Worm (Caenorhabditis elegans) whole organism, L4 larva: ENCODE data around the gene K08B5.1.

Source experiments
- D1046.2 ChIP-seq: fragments of 200-800 bp; sonication (Bioruptor generic); IDR thresholded peaks from 2 replicates; pipeline ENCODE4 v1.3.6; 2022; ENCODE audit warnings: missing genetic modification characterization, missing compliant biosample characterization
- F26F4.8 ChIP-seq: fragments of 200-800 bp; sonication (Bioruptor generic); conservative IDR thresholded peaks from 2 replicates; pipeline ENCODE4 v1.3.6; 2022; ENCODE audit warnings: missing genetic modification characterization, missing compliant biosample characterization
- F37D6.2 ChIP-seq: sonication (generic microtip); optimal IDR thresholded peaks from 2 replicates; lab custom pipeline; 2016; ENCODE audit warnings: mild to moderate bottlenecking, missing genetic modification characterization, missing compliant biosample characterization
- R02D3.7 ChIP-seq: fragments of 150-350 bp; sonication (generic microtip); optimal IDR thresholded peaks from 3 replicates; lab custom pipeline; 2014; ENCODE audit warnings: missing biosample characterization, missing genetic modification characterization
- T20F7.1 ChIP-seq: fragments of 200-800 bp; sonication (Bioruptor generic); optimal IDR thresholded peaks from 2 replicates; lab custom pipeline; 2018; ENCODE audit warnings: mild to moderate bottlenecking, missing genetic modification characterization, missing compliant biosample characterization
- T26A8.4 ChIP-seq: fragments of 200-800 bp; sonication (Bioruptor generic); IDR thresholded peaks from 2 replicates; pipeline ENCODE4 v1.3.6; 2022; ENCODE audit warnings: missing genetic modification characterization, missing compliant biosample characterization
- Y105C5A.15 ChIP-seq: fragments of 200-800 bp; sonication (Bioruptor generic); IDR thresholded peaks from 2 replicates; pipeline ENCODE4 v1.3.6; 2022; ENCODE audit warnings: missing genetic modification characterization, missing compliant biosample characterization
- Y5F2A.4 ChIP-seq: fragments of 200-800 bp; sonication (Bioruptor generic); optimal IDR thresholded peaks from 2 replicates; lab custom pipeline; 2018; ENCODE audit warnings: mild to moderate bottlenecking, missing genetic modification characterization, missing compliant biosample characterization
- Y75B8A.6 ChIP-seq: fragments of 200-800 bp; sonication (Bioruptor generic); IDR thresholded peaks from 2 replicates; pipeline ENCODE4 v1.3.6; 2022; ENCODE audit warnings: missing genetic modification reagents, missing genetic modification characterization, missing compliant biosample characterization
- ZK337.2 ChIP-seq: fragments of 200-800 bp; sonication (Bioruptor generic); IDR thresholded peaks from 2 replicates; pipeline ENCODE4 v1.3.6; 2022; ENCODE audit warnings: missing genetic modification reagents, missing genetic modification characterization, missing compliant biosample characterization
- ZK546.5 ChIP-seq, 2 experiments: sonication (generic microtip); optimal IDR thresholded peaks; 2 replicates each; lab custom pipeline; 2017; ENCODE audit warnings: missing biosample characterization in 2 of 2, missing genetic modification characterization in 2 of 2
- aha-1 ChIP-seq: fragments of 150-350 bp; peaks from one replicate; lab custom pipeline; 2014; ENCODE audit warnings: missing biosample characterization, missing genetic modification characterization
- aly-2 ChIP-seq: sonication (generic microtip); optimal IDR thresholded peaks from 2 replicates; lab custom pipeline; 2018; ENCODE audit warnings: missing biosample characterization, missing genetic modification characterization
- attf-4 ChIP-seq: sonication (generic microtip); optimal IDR thresholded peaks from 3 replicates; lab custom pipeline; 2017; ENCODE audit warnings: missing biosample characterization, missing genetic modification characterization
- ceh-28 ChIP-seq: fragments of 150-350 bp; optimal IDR thresholded peaks from 2 replicates; lab custom pipeline; 2014; ENCODE audit warnings: missing biosample characterization, missing genetic modification reagents, missing genetic modification characterization
- ceh-44 ChIP-seq: fragments of 200-800 bp; sonication (Bioruptor generic); IDR thresholded peaks from 2 replicates; pipeline ENCODE4 v1.3.6; 2022; ENCODE audit warnings: missing genetic modification reagents, missing genetic modification characterization, missing compliant biosample characterization
- ceh-62 ChIP-seq: sonication (generic microtip); optimal IDR thresholded peaks from 2 replicates; lab custom pipeline; 2017; ENCODE audit warnings: missing biosample characterization, missing genetic modification characterization
- ceh-82 ChIP-seq: sonication (generic microtip); optimal IDR thresholded peaks from 2 replicates; lab custom pipeline; 2017; ENCODE audit warnings: missing biosample characterization, missing genetic modification characterization
- daf-16 ChIP-seq, 3 experiments: sonication (generic microtip); optimal IDR thresholded peaks; 2 replicates each; lab custom pipeline; 2016 to 2017; ENCODE audit warnings: missing genetic modification characterization in 3 of 3, missing genetic modification reagents in 3 of 3, mild to moderate bottlenecking in 2 of 3, missing compliant biosample characterization in 2 of 3, missing biosample characterization in 1 of 3, moderate library complexity in 1 of 3
- dmd-9 ChIP-seq: fragments of 200-800 bp; sonication (Bioruptor generic); IDR thresholded peaks from 2 replicates; pipeline ENCODE4 v1.3.6; 2022; ENCODE audit warnings: missing genetic modification reagents, missing genetic modification characterization, missing compliant biosample characterization
- dpl-1 ChIP-seq: fragments of 150-350 bp; optimal IDR thresholded peaks from 2 replicates; lab custom pipeline; 2014; ENCODE audit warnings: missing biosample characterization, missing genetic modification reagents, missing genetic modification characterization
- duxl-1 ChIP-seq: sonication (generic microtip); optimal IDR thresholded peaks from 2 replicates; lab custom pipeline; 2016; ENCODE audit warnings: mild to moderate bottlenecking, missing genetic modification characterization, moderate library complexity, missing compliant biosample characterization; ENCODE audit not compliant: poor library complexity
- egl-43 ChIP-seq: fragments of 200-800 bp; sonication (Bioruptor generic); IDR thresholded peaks from 2 replicates; pipeline ENCODE4 v1.3.6; 2022; ENCODE audit warnings: missing genetic modification reagents, missing genetic modification characterization, missing compliant biosample characterization
- hlh-11 ChIP-seq: fragments of 200-800 bp; sonication (Bioruptor generic); optimal IDR thresholded peaks from 2 replicates; lab custom pipeline; 2018; ENCODE audit warnings: mild to moderate bottlenecking, missing genetic modification characterization, missing compliant biosample characterization
- hlh-30 ChIP-seq: sonication (generic microtip); optimal IDR thresholded peaks from 2 replicates; lab custom pipeline; 2017; ENCODE audit warnings: antibody characterized with exemption, mild to moderate bottlenecking, missing genetic modification characterization, missing compliant biosample characterization; ENCODE audit not compliant: insufficient read depth
- jun-1 ChIP-seq: fragments of 150-350 bp; optimal IDR thresholded peaks from 2 replicates; lab custom pipeline; 2014; ENCODE audit warnings: missing biosample characterization, missing genetic modification reagents, missing genetic modification characterization
- lin-29 ChIP-seq: fragments of 200-800 bp; sonication (Bioruptor generic); IDR thresholded peaks from 2 replicates; pipeline ENCODE4 v1.3.6; 2022; ENCODE audit warnings: missing genetic modification reagents, missing genetic modification characterization, missing compliant biosample characterization
- lsy-2 ChIP-seq, 2 experiments: fragments of 150-350 bp in 1 of 2; sonication (generic microtip) in 1 of 2; optimal IDR thresholded peaks; 2 replicates each; lab custom pipeline; 2014 to 2017; ENCODE audit warnings: missing biosample characterization in 2 of 2, missing genetic modification characterization in 2 of 2
- madf-5 ChIP-seq, 2 experiments: fragments of 200-800 bp; sonication (Bioruptor generic); IDR thresholded peaks; 2 replicates each; pipeline ENCODE4 v1.3.6; 2022; ENCODE audit warnings: missing compliant biosample characterization in 2 of 2, missing genetic modification characterization in 2 of 2
- madf-9 ChIP-seq: fragments of 200-800 bp; sonication (Bioruptor generic); conservative IDR thresholded peaks from 2 replicates; pipeline ENCODE4 v1.3.6; 2022; ENCODE audit warnings: missing genetic modification reagents, missing genetic modification characterization, missing compliant biosample characterization
- mdt-29 ChIP-seq: fragments of 200-800 bp; sonication (Bioruptor generic); IDR thresholded peaks from 2 replicates; pipeline ENCODE4 v1.3.6; 2022; ENCODE audit warnings: missing genetic modification reagents, missing genetic modification characterization, missing compliant biosample characterization
- mes-2 ChIP-seq: sonication (generic microtip); optimal IDR thresholded peaks from 2 replicates; lab custom pipeline; 2016; ENCODE audit warnings: missing genotype, mild to moderate bottlenecking, missing genetic modification characterization, missing compliant biosample characterization; ENCODE audit not compliant: poor library complexity, severe bottlenecking
- nhr-11 ChIP-seq: fragments of 150-350 bp; optimal IDR thresholded peaks from 2 replicates; lab custom pipeline; 2014; ENCODE audit warnings: missing biosample characterization, missing genetic modification characterization
- nhr-25 ChIP-seq: sonication (generic microtip); optimal IDR thresholded peaks from 2 replicates; lab custom pipeline; 2017; ENCODE audit warnings: missing genetic modification characterization, mild to moderate bottlenecking, missing compliant biosample characterization, antibody characterized with exemption, moderate library complexity, borderline replicate concordance; ENCODE audit not compliant: insufficient read depth
- nhr-77 ChIP-seq: fragments of 150-350 bp; optimal IDR thresholded peaks from 2 replicates; lab custom pipeline; 2014; ENCODE audit warnings: missing biosample characterization, missing genetic modification characterization
- pqm-1 ChIP-seq: sonication (generic microtip); optimal IDR thresholded peaks from 2 replicates; lab custom pipeline; 2017; ENCODE audit warnings: missing biosample characterization, missing genetic modification characterization
- sdz-12 ChIP-seq: fragments of 200-800 bp; sonication (Bioruptor generic); optimal IDR thresholded peaks from 2 replicates; lab custom pipeline; 2018; ENCODE audit warnings: mild to moderate bottlenecking, missing genetic modification characterization, missing compliant biosample characterization
- skn-1 ChIP-seq: fragments of 150-350 bp; optimal IDR thresholded peaks from 2 replicates; lab custom pipeline; 2014; ENCODE audit warnings: missing biosample characterization, missing genetic modification characterization
- snpc-4 ChIP-seq: fragments of 150-350 bp; optimal IDR thresholded peaks from 2 replicates; lab custom pipeline; 2014; ENCODE audit warnings: missing biosample characterization, missing genetic modification characterization
- spr-1 ChIP-seq: sonication (generic microtip); optimal IDR thresholded peaks from 2 replicates; lab custom pipeline; 2016; ENCODE audit warnings: mild to moderate bottlenecking, missing genetic modification characterization, missing compliant biosample characterization
- spr-3 ChIP-seq: fragments of 200-800 bp; sonication (Bioruptor generic); optimal IDR thresholded peaks from 2 replicates; lab custom pipeline; 2018; ENCODE audit warnings: mild to moderate bottlenecking, missing genetic modification characterization, missing compliant biosample characterization
- tag-97 ChIP-seq: fragments of 200-800 bp; sonication (Bioruptor generic); IDR thresholded peaks from 2 replicates; pipeline ENCODE4 v1.3.6; 2022; ENCODE audit warnings: missing genetic modification characterization, missing compliant biosample characterization
- unc-39 ChIP-seq: sonication (generic microtip); optimal IDR thresholded peaks from 2 replicates; lab custom pipeline; 2017; ENCODE audit warnings: missing biosample characterization, missing genetic modification characterization
- unc-62 ChIP-seq, 3 experiments: fragments of 150-350 bp in 1 of 3; sonication (generic microtip); optimal IDR thresholded peaks in 2 of 3; peaks in 1 of 3; 1 replicate in 1 of 3; 2 replicates in 2 of 3; lab custom pipeline; 2014 to 2017; ENCODE audit warnings: missing biosample characterization in 3 of 3, missing genetic modification characterization in 3 of 3, missing genetic modification reagents in 3 of 3, missing genotype in 1 of 3
- zfp-3 ChIP-seq: fragments of 200-800 bp; sonication (Bioruptor generic); conservative IDR thresholded peaks from 2 replicates; pipeline ENCODE4 v1.3.6; 2022; ENCODE audit warnings: missing genetic modification reagents, missing genetic modification characterization, missing compliant biosample characterization
- zip-11 ChIP-seq: fragments of 200-800 bp; sonication (Bioruptor generic); IDR thresholded peaks from 2 replicates; pipeline ENCODE4 v1.3.6; 2022; ENCODE audit warnings: missing genetic modification characterization, missing compliant biosample characterization
- zip-2 ChIP-seq: fragments of 150-350 bp; optimal IDR thresholded peaks from 2 replicates; lab custom pipeline; 2014; ENCODE audit warnings: missing biosample characterization, missing genetic modification characterization

K08B5.1 gene

ce11 chrX:16590230-16590629 lies 32.0 kb downstream of the K08B5.1 start (continued):
- TF ChIP-seq madf-9 (GFP tag; lab: Robert Waterston, UW) (no peak), aha-1 (tag; lab: Kevin White, UChicago) (no peak), pqm-1 (no peak), ceh-44 (no peak), spr-3 (GFP tag; lab: Kevin White, UChicago) (no peak), daf-16 (GFP tag; optimal IDR thresholded peaks at IDR 0.05; lab: Kevin White, UChicago) (peak in 1 of 2 experiments; percentile 32), daf-16 (tag; optimal IDR thresholded peaks at IDR 0.05; lab: Kevin White, UChicago) (no peak), Y105C5A.15 (GFP tag; lab: Robert Waterston, UW) (no peak), Y5F2A.4 (GFP tag; lab: Kevin White, UChicago) (no peak), lin-29 (GFP tag; lab: Robert Waterston, UW) (no peak), madf-5 (GFP tag; IDR thresholded peaks at IDR 0.05; lab: Robert Waterston, UW) (no peak), ZK546.5 (tag; optimal IDR thresholded peaks at IDR 0.05; lab: Kevin White, UChicago) (no peak), skn-1 (no peak), attf-4 (tag; lab: Kevin White, UChicago) (no peak), hlh-30 (tag; lab: Kevin White, UChicago) (no peak), unc-39 (tag; lab: Kevin White, UChicago) (no peak), duxl-1 (no peak), nhr-11 (tag; lab: Kevin White, UChicago) (no peak), ZK337.2 (no peak)

DNA sequence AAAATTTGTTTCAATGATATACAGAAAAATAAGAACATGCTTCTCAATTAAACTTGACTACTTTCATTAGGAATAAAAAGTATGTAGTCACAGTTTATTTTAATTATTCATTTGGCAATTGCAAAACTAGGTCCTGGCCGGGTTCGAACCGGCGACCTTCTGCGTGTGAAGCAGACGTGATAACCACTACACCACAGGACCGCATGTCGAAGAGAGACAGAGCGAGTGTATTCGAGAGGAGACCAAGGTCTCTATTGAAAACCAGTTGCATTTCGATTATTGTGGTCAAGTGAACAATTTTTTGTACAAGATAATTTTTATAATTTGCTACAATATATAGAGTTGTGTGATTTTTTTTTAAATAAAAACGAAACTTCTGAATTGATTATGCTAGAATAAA lies 32.6 kb downstream of the K08B5.1 start:
- peak; percentile 89 for TF ChIP-seq mes-2 (tag; lab: Kevin White, UChicago)
- TF ChIP-seq lsy-2 (tag; optimal IDR thresholded peaks at IDR 0.05; lab: Kevin White, UChicago), result no peak
- TF ChIP-seq hlh-30 (tag; lab: Kevin White, UChicago), result peak; percentile 58
- peak; percentile 33 for TF ChIP-seq nhr-25 (tag; lab: Kevin White, UChicago)
- peak; percentile 73 for TF ChIP-seq lin-29 (GFP tag; lab: Robert Waterston, UW)
- peak; percentile 71 for TF ChIP-seq spr-1 (tag; lab: Kevin White, UChicago)
- peak; percentile 68 for TF ChIP-seq zip-2
- TF ChIP-seq madf-5 (GFP tag; IDR thresholded peaks at IDR 0.05; lab: Robert Waterston, UW), result peak; percentile 80 to 86
- TF ChIP-seq D1046.2, result peak; percentile 80; the same call in 1 of the 2 replicates
- TF ChIP-seq zip-11 (GFP tag; lab: Robert Waterston, UW), result 0 out of 2 replicates have a peak, but pooled peaks have one; percentile 74
- peak; percentile 24 for TF ChIP-seq dpl-1 (GFP tag; lab: Kevin White, UChicago)
- peak; percentile 42 for TF ChIP-seq Y5F2A.4 (GFP tag; lab: Kevin White, UChicago)
- TF ChIP-seq snpc-4 (tag; lab: Kevin White, UChicago), result peak; percentile 3
- TF ChIP-seq sdz-12 (GFP tag; lab: Kevin White, UChicago), result peak; percentile 8
- peak; percentile 52 for TF ChIP-seq F37D6.2 (tag; lab: Kevin White, UChicago)
- peak; percentile 78; the same call in 1 of the 2 replicates for TF ChIP-seq T26A8.4 (GFP tag; lab: Robert Waterston, UW)
- peak; percentile 80 for TF ChIP-seq dmd-9 (GFP tag; lab: Robert Waterston, UW)
- TF ChIP-seq unc-62 (GFP tag; optimal IDR thresholded peaks at IDR 0.05 in 1 of 2; lab: Kevin White, UChicago), result no peak
- no peak for TF ChIP-seq unc-62 (tag; optimal IDR thresholded peaks at IDR 0.05; lab: Kevin White, UChicago)
- peak; percentile 75 for TF ChIP-seq F26F4.8 (GFP tag; lab: Robert Waterston, UW)
- TF ChIP-seq egl-43 (GFP tag; lab: Robert Waterston, UW), result peak; percentile 94
- peak; percentile 55 for TF ChIP-seq nhr-77 (tag; lab: Kevin White, UChicago)
- TF ChIP-seq zfp-3 (GFP tag; lab: Robert Waterston, UW), result 0 out of 2 replicates have a peak, but pooled peaks have one; percentile 26
- TF ChIP-seq T20F7.1, result no peak
- no peak for TF ChIP-seq ceh-28 (tag; lab: Kevin White, UChicago)
- TF ChIP-seq duxl-1, result peak; percentile 69
- TF ChIP-seq hlh-11 (tag; lab: Kevin White, UChicago), result peak; percentile 67
- no peak for TF ChIP-seq ceh-62 (tag; lab: Kevin White, UChicago)
- TF ChIP-seq ceh-44, result peak; percentile 68
- TF ChIP-seq aly-2 (tag; lab: Kevin White, UChicago), result no peak
- peak; percentile 81 for TF ChIP-seq madf-9 (GFP tag; lab: Robert Waterston, UW)
- TF ChIP-seq ceh-82 (tag; lab: Kevin White, UChicago), result no peak
- TF ChIP-seq R02D3.7 (tag; lab: Kevin White, UChicago), result no peak
- no peak for TF ChIP-seq ZK546.5 (tag; optimal IDR thresholded peaks at IDR 0.05; lab: Kevin White, UChicago)
- TF ChIP-seq tag-97 (GFP tag; lab: Robert Waterston, UW), result no peak
- no peak for TF ChIP-seq jun-1 (tag; lab: Kevin White, UChicago)
- peak; percentile 79; the same call in 1 of the 2 replicates for TF ChIP-seq Y75B8A.6 (GFP tag; lab: Robert Waterston, UW)
- peak; percentile 39; the same call in 1 of the 2 replicates for TF ChIP-seq mdt-29 (GFP tag; lab: Robert Waterston, UW)
